3 fruit fly cellular contexts compared by ENCODE assay signal in genomic region chr2L:11027213-11027612, dm6.
TF ChIP-seq lines count a peak whose summit lies in the region.

No protein-coding gene starts in this region.

- TF ChIP-seq CTCF in whole organism, embryonic (GFP tag; optimal IDR thresholded peaks at IDR 0.05; lab: Kevin White, UChicago), result no peak

TF ChIP-seq in whole organism, embryonic, 481 proteins besides CTCF, POLR2A, EP300 and RAD21:
- TF ChIP-seq bsh (GFP tag; optimal IDR thresholded peaks at IDR 0.05; lab: Kevin White, UChicago), result peak in 1 of 2 experiments; percentile 28
- TF ChIP-seq nom (GFP tag; optimal IDR thresholded peaks at IDR 0.05; lab: Kevin White, UChicago), result peak; percentile 26
- TF ChIP-seq ERR (GFP tag; optimal IDR thresholded peaks at IDR 0.05; lab: Kevin White, UChicago), result no peak
TF ChIP-seq in whole organism, embryonic: peak in this region for 2.

TF ChIP-seq in whole organism, prepupa, 60 proteins besides CTCF, POLR2A, EP300 and RAD21:
- no peak for TF ChIP-seq CG6854 (GFP tag; optimal IDR thresholded peaks at IDR 0.05; lab: Kevin White, UChicago)
- TF ChIP-seq svp (GFP tag; lab: Kevin White, UChicago), result no peak
- no peak for TF ChIP-seq eg (GFP tag; IDR thresholded peaks at IDR 0.05; lab: Robert Waterston, UW)
- no peak for TF ChIP-seq Met (GFP tag; optimal IDR thresholded peaks at IDR 0.05; lab: Kevin White, UChicago)
- TF ChIP-seq CG3919 (GFP tag; optimal IDR thresholded peaks at IDR 0.05; lab: Kevin White, UChicago), result no peak
- TF ChIP-seq CG16779 (tag; optimal IDR thresholded peaks at IDR 0.05; lab: Kevin White, UChicago), result no peak
- TF ChIP-seq CG8319 (GFP tag; optimal IDR thresholded peaks at IDR 0.05; lab: Kevin White, UChicago), result no peak
- TF ChIP-seq net (GFP tag; optimal IDR thresholded peaks at IDR 0.05; lab: Kevin White, UChicago), result no peak
- TF ChIP-seq Gug (GFP tag; IDR thresholded peaks at IDR 0.05; lab: Robert Waterston, UW), result no peak
- no peak for TF ChIP-seq OdsH (GFP tag; optimal IDR thresholded peaks at IDR 0.05; lab: Kevin White, UChicago)
- peak; percentile 16 to 20 for TF ChIP-seq ss (GFP tag; optimal IDR thresholded peaks at IDR 0.05; lab: Kevin White, UChicago)
- no peak for TF ChIP-seq CG6276 (GFP tag; optimal IDR thresholded peaks at IDR 0.05; lab: Kevin White, UChicago)
- no peak for TF ChIP-seq lz (GFP tag; optimal IDR thresholded peaks at IDR 0.05; lab: Kevin White, UChicago)
- TF ChIP-seq CG9139 (GFP tag; optimal IDR thresholded peaks at IDR 0.05; lab: Kevin White, UChicago), result peak; percentile 5
- TF ChIP-seq Lpt (GFP tag; optimal IDR thresholded peaks at IDR 0.05; lab: Kevin White, UChicago), result peak; percentile 21
- no peak for TF ChIP-seq Smox (GFP tag; optimal IDR thresholded peaks at IDR 0.05; lab: Kevin White, UChicago)
- peak; percentile 92 for TF ChIP-seq dsx (GFP tag; optimal IDR thresholded peaks at IDR 0.05; lab: Kevin White, UChicago; ENCODE audit: poor library complexity, severe bottlenecking)
- no peak for TF ChIP-seq Eip78C (GFP tag; lab: Kevin White, UChicago)
- TF ChIP-seq Hr39 (GFP tag; optimal IDR thresholded peaks at IDR 0.05; lab: Kevin White, UChicago), result no peak
- TF ChIP-seq spab (GFP tag; optimal IDR thresholded peaks at IDR 0.05; lab: Kevin White, UChicago), result no peak
- no peak for TF ChIP-seq Ets96B (tag; optimal IDR thresholded peaks at IDR 0.05; lab: Kevin White, UChicago)
- TF ChIP-seq fd59A (GFP tag; optimal IDR thresholded peaks at IDR 0.05; lab: Kevin White, UChicago), result no peak
- no peak for TF ChIP-seq dac (GFP tag; optimal IDR thresholded peaks at IDR 0.05; lab: Kevin White, UChicago)
- TF ChIP-seq CG3032 (tag; optimal IDR thresholded peaks at IDR 0.05; lab: Kevin White, UChicago), result no peak
- TF ChIP-seq CG6808 (GFP tag; optimal IDR thresholded peaks at IDR 0.05; lab: Kevin White, UChicago), result peak; percentile 11
- TF ChIP-seq CG8119 (GFP tag; IDR thresholded peaks at IDR 0.05; lab: Robert Waterston, UW), result no peak
- no peak for TF ChIP-seq Blimp-1 (GFP tag; optimal IDR thresholded peaks at IDR 0.05; lab: Kevin White, UChicago)
- TF ChIP-seq CG11294 (GFP tag; IDR thresholded peaks at IDR 0.05; lab: Robert Waterston, UW), result no peak

TF ChIP-seq in whole organism, pupa, 21 proteins besides CTCF, POLR2A, EP300 and RAD21:
- no peak for TF ChIP-seq D1 (tag; optimal IDR thresholded peaks at IDR 0.05; lab: Kevin White, UChicago)
- no peak for TF ChIP-seq CG8301 (tag; optimal IDR thresholded peaks at IDR 0.05; lab: Kevin White, UChicago)
- peak; percentile 84 for TF ChIP-seq EcR (GFP tag; optimal IDR thresholded peaks at IDR 0.05; lab: Kevin White, UChicago)
- peak; percentile 53 for TF ChIP-seq gl (tag; optimal IDR thresholded peaks at IDR 0.05; lab: Kevin White, UChicago)
TF ChIP-seq in whole organism, pupa: peak in this region for 2.

Comparison
In these comparisons a context has a peak if more than half of its experiments do, and no peak if none do; other contexts are left out.
1. Of the 7 proteins assayed by ChIP-seq in both whole organism, embryonic and whole organism, prepupa: peak only in whole organism, embryonic: none; only in whole organism, prepupa: Lpt; in both: none; in neither: 6.